Worm (Caenorhabditis elegans) whole organism, late embryonic: ENCODE data around the gene F22H10.11.

Experiments used
- C38D4.7 ChIP-seq: fragments of 200-800 bp; sonication (Bioruptor generic); optimal IDR thresholded peaks from 2 replicates; lab custom pipeline; 2018; ENCODE audit warnings: mild to moderate bottlenecking, missing genetic modification characterization, moderate library complexity, missing compliant biosample characterization
- F13H6.1 ChIP-seq: sonication (generic microtip); optimal IDR thresholded peaks from 2 replicates; lab custom pipeline; 2016; ENCODE audit warnings: missing genetic modification characterization, missing compliant biosample characterization
- K02D7.2 ChIP-seq: sonication (generic microtip); optimal IDR thresholded peaks from 2 replicates; lab custom pipeline; 2017; ENCODE audit warnings: mild to moderate bottlenecking, missing genetic modification characterization, missing compliant biosample characterization
- ahr-1 ChIP-seq: sonication (generic microtip); optimal IDR thresholded peaks from 2 replicates; lab custom pipeline; 2016; ENCODE audit warnings: missing genetic modification characterization, missing compliant biosample characterization
- ama-1 ChIP-seq: fragments of 150-350 bp; optimal IDR thresholded peaks from 2 replicates; lab custom pipeline; 2014
- ceh-18 ChIP-seq: sonication (generic microtip); optimal IDR thresholded peaks from 2 replicates; lab custom pipeline; 2016; ENCODE audit warnings: missing genetic modification characterization, missing compliant biosample characterization
- ceh-19 ChIP-seq: fragments of 200-800 bp; sonication (Bioruptor generic); optimal IDR thresholded peaks from 2 replicates; lab custom pipeline; 2018; ENCODE audit warnings: mild to moderate bottlenecking, missing genetic modification characterization, missing compliant biosample characterization
- ceh-22 ChIP-seq: sonication (generic microtip); optimal IDR thresholded peaks from 2 replicates; lab custom pipeline; 2017; ENCODE audit warnings: missing biosample characterization, missing genetic modification characterization
- ceh-24 ChIP-seq: sonication (generic microtip); optimal IDR thresholded peaks from 2 replicates; lab custom pipeline; 2016; ENCODE audit warnings: mild to moderate bottlenecking, missing genetic modification characterization, missing compliant biosample characterization
- ceh-48 ChIP-seq: sonication (generic microtip); optimal IDR thresholded peaks from 2 replicates; lab custom pipeline; 2016; ENCODE audit warnings: missing genetic modification characterization, inconsistent platforms, missing compliant biosample characterization
- dve-1 ChIP-seq: sonication (generic microtip); optimal IDR thresholded peaks from 2 replicates; lab custom pipeline; 2017; ENCODE audit warnings: antibody characterized with exemption, mild to moderate bottlenecking, missing genetic modification characterization, missing compliant biosample characterization
- elt-2 ChIP-seq: sonication (generic microtip); optimal IDR thresholded peaks from 2 replicates; lab custom pipeline; 2016; ENCODE audit warnings: missing genetic modification reagents, missing genetic modification characterization, missing compliant biosample characterization
- elt-4 ChIP-seq: sonication (generic microtip); optimal IDR thresholded peaks from 2 replicates; lab custom pipeline; 2016; ENCODE audit warnings: missing genetic modification characterization, missing compliant biosample characterization
- ets-4 ChIP-seq: sonication (generic microtip); optimal IDR thresholded peaks from 2 replicates; lab custom pipeline; 2016; ENCODE audit warnings: missing genetic modification characterization, missing compliant biosample characterization
- eyg-1 ChIP-seq: sonication (generic microtip); optimal IDR thresholded peaks from 2 replicates; lab custom pipeline; 2016; ENCODE audit warnings: missing genotype, missing genetic modification characterization, missing compliant biosample characterization
- fax-1 ChIP-seq: sonication (generic microtip); optimal IDR thresholded peaks from 2 replicates; lab custom pipeline; 2016; ENCODE audit warnings: missing genotype, missing genetic modification characterization, missing compliant biosample characterization
- hlh-13 ChIP-seq: fragments of 200-800 bp; sonication (Bioruptor generic); optimal IDR thresholded peaks from 2 replicates; lab custom pipeline; 2018; ENCODE audit warnings: mild to moderate bottlenecking, missing genetic modification characterization, missing compliant biosample characterization
- hlh-30 ChIP-seq: sonication (generic microtip); optimal IDR thresholded peaks from 2 replicates; lab custom pipeline; 2017; ENCODE audit warnings: antibody characterized with exemption, missing genetic modification characterization, missing compliant biosample characterization; ENCODE audit not compliant: insufficient read depth
- hlh-6 ChIP-seq: sonication (generic microtip); optimal IDR thresholded peaks from 2 replicates; lab custom pipeline; 2016; ENCODE audit warnings: missing genotype, missing genetic modification characterization, missing compliant biosample characterization
- hlh-8 ChIP-seq: sonication (generic microtip); optimal IDR thresholded peaks from 2 replicates; lab custom pipeline; 2016; ENCODE audit warnings: missing genotype, missing genetic modification characterization, missing compliant biosample characterization
- nhr-11 ChIP-seq: fragments of 150-350 bp; optimal IDR thresholded peaks from 2 replicates; lab custom pipeline; 2014; ENCODE audit warnings: missing biosample characterization, missing genetic modification characterization
- nhr-232 ChIP-seq: sonication (generic microtip); optimal IDR thresholded peaks from 2 replicates; lab custom pipeline; 2016; ENCODE audit warnings: missing genetic modification characterization, missing compliant biosample characterization
- npax-4 ChIP-seq: sonication (generic microtip); optimal IDR thresholded peaks from 2 replicates; lab custom pipeline; 2016; ENCODE audit warnings: missing genetic modification characterization, missing compliant biosample characterization
- odd-2 ChIP-seq: sonication (generic microtip); optimal IDR thresholded peaks from 2 replicates; lab custom pipeline; 2017; ENCODE audit warnings: antibody characterized with exemption, mild to moderate bottlenecking, missing genetic modification characterization, missing compliant biosample characterization
- pag-3 ChIP-seq: sonication (generic microtip); optimal IDR thresholded peaks from 2 replicates; lab custom pipeline; 2016; ENCODE audit warnings: missing compliant biosample characterization, missing genetic modification characterization, borderline replicate concordance
- pat-9 ChIP-seq: fragments of 200-800 bp; sonication (Bioruptor generic); optimal IDR thresholded peaks from 2 replicates; lab custom pipeline; 2018; ENCODE audit warnings: mild to moderate bottlenecking, missing genetic modification characterization, moderate library complexity, missing compliant biosample characterization
- pax-1 ChIP-seq: fragments of 150-350 bp; optimal IDR thresholded peaks from 2 replicates; lab custom pipeline; 2014; ENCODE audit warnings: missing biosample characterization, missing genetic modification characterization
- pha-4 ChIP-seq: fragments of 150-350 bp; optimal IDR thresholded peaks from 2 replicates; lab custom pipeline; 2018; ENCODE audit warnings: missing biosample characterization, missing genetic modification reagents, missing genetic modification characterization
- pqm-1 ChIP-seq: sonication (generic microtip); optimal IDR thresholded peaks from 2 replicates; lab custom pipeline; 2016; ENCODE audit warnings: missing genetic modification characterization, missing compliant biosample characterization
- pros-1 ChIP-seq: fragments of 150-350 bp; optimal IDR thresholded peaks from 2 replicates; lab custom pipeline; 2014; ENCODE audit warnings: missing biosample characterization, missing genetic modification reagents, missing genetic modification characterization
- sox-2 ChIP-seq: fragments of 200-800 bp; sonication (Bioruptor generic); IDR thresholded peaks from 2 replicates; pipeline ENCODE4 v1.3.6; 2022; ENCODE audit warnings: missing genetic modification reagents, missing genetic modification characterization, missing compliant biosample characterization
- tbx-2 ChIP-seq: sonication (generic microtip); optimal IDR thresholded peaks from 2 replicates; lab custom pipeline; 2016; ENCODE audit warnings: missing genetic modification characterization, missing compliant biosample characterization
- tbx-7 ChIP-seq: sonication (generic microtip); optimal IDR thresholded peaks from 2 replicates; lab custom pipeline; 2016; ENCODE audit warnings: missing genotype, missing genetic modification characterization, missing compliant biosample characterization
- ttx-3 ChIP-seq: sonication (generic microtip); optimal IDR thresholded peaks from 2 replicates; lab custom pipeline; 2016; ENCODE audit warnings: missing genetic modification reagents, missing genetic modification characterization, missing compliant biosample characterization
- unc-3 ChIP-seq, 2 experiments: fragments of 200-800 bp in 1 of 2; sonication (Bioruptor generic) in 1 of 2; sonication (generic microtip) in 1 of 2; conservative IDR thresholded peaks in 1 of 2; optimal IDR thresholded peaks in 1 of 2; 2 replicates each; pipeline versions ENCODE4 v1.3.6 to Lab custom; 2016 to 2022; ENCODE audit warnings: missing compliant biosample characterization in 2 of 2, missing genetic modification characterization in 2 of 2, missing genetic modification reagents in 1 of 2
- ztf-16 ChIP-seq: sonication (generic microtip); optimal IDR thresholded peaks from 2 replicates; lab custom pipeline; 2017; ENCODE audit warnings: missing genetic modification characterization, missing compliant biosample characterization

F22H10.11 gene

DNA sequence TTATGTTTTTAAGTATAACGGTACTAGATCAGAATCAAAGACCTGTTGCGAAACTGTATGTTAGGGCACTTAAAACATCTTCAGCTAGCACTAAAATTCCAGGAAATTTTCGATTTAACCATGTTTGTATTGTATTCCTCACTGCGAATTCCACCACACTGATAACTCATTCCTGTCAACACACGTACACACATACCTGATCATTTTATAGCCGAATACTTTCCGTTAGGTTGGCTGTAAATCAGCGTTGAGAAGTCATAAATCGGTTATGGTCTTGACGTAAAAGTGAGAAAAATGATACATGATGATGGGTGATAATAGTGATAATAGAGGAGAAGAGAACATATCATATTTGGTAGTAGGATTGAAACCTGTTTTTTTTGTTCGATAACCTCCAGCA lies 12.1 kb downstream of the F22H10.11 start:
- TF ChIP-seq ahr-1 (tag; lab: Kevin White, UChicago) (no peak), unc-3 (GFP tag; conservative IDR thresholded peaks at IDR 0.05; lab: Robert Waterston, UW) (no peak), unc-3 (tag; optimal IDR thresholded peaks at IDR 0.05; lab: Kevin White, UChicago) (no peak), hlh-6 (tag; lab: Kevin White, UChicago) (no peak), pqm-1 (tag; lab: Kevin White, UChicago) (no peak), ama-1 (lab: Kevin White, UChicago) (no peak), nhr-232 (tag; lab: Kevin White, UChicago) (no peak), elt-2 (no peak), odd-2 (tag; lab: Kevin White, UChicago) (no peak), ceh-24 (tag; lab: Kevin White, UChicago) (no peak)

ce11 chrX:16674632-16675031 lies 13.2 kb downstream of the F22H10.11 start, which contains the start of gene tag-343:
Gene tag-343 (minus strand): TSS chrX:16674732.
- no peak for TF ChIP-seq F13H6.1 (tag; lab: Kevin White, UChicago)
- TF ChIP-seq nhr-11 (tag; lab: Kevin White, UChicago): no peak
- no peak for TF ChIP-seq hlh-6 (tag; lab: Kevin White, UChicago)
- TF ChIP-seq hlh-8: no peak
- TF ChIP-seq nhr-232 (tag; lab: Kevin White, UChicago): no peak
- TF ChIP-seq ceh-22 (tag; lab: Kevin White, UChicago): no peak
- no peak for TF ChIP-seq pag-3
- no peak for TF ChIP-seq ztf-16
- TF ChIP-seq hlh-30 (tag; lab: Kevin White, UChicago): no peak
- no peak for TF ChIP-seq fax-1 (tag; lab: Kevin White, UChicago)
- TF ChIP-seq sox-2 (GFP tag; lab: Robert Waterston, UW): no peak
- TF ChIP-seq elt-2: no peak
- no peak for TF ChIP-seq npax-4
- TF ChIP-seq ceh-48: no peak
- TF ChIP-seq ceh-19 (GFP tag; lab: Kevin White, UChicago): no peak
- no peak for TF ChIP-seq pqm-1 (tag; lab: Kevin White, UChicago)
- no peak for TF ChIP-seq tbx-2 (tag; lab: Kevin White, UChicago)
- TF ChIP-seq ets-4 (tag; lab: Kevin White, UChicago): no peak
- no peak for TF ChIP-seq elt-4 (tag; lab: Kevin White, UChicago)

ce11 chrX:16672661-16673060 lies 15.2 kb downstream of the F22H10.11 start:
- TF ChIP-seq ttx-3 (tag; lab: Kevin White, UChicago): no peak
- TF ChIP-seq pag-3: no peak
- no peak for TF ChIP-seq eyg-1 (tag; lab: Kevin White, UChicago)
- no peak for TF ChIP-seq pha-4 (tag; lab: Kevin White, UChicago)
- no peak for TF ChIP-seq elt-4 (tag; lab: Kevin White, UChicago)
- no peak for TF ChIP-seq K02D7.2
- TF ChIP-seq ceh-48: no peak

DNA sequence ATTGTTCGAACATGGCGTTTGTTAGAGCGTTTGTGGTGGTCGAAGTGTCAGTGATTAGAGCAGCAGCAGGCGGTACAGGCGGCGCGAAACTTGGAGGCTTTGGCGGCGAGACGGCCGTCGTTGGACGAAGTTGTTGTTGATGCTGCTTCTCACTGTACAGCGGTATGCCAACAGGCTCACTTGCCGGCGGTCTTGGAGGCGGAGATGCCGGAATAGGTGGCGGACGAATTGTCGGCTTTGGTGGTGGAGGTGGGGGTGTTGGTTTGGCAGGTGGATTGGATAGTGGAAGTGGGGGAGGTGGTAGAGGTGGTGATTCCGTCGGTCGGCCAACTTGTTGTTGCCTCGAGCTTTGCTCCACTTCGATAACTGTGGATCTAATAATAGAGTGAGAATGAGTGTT lies 16.6 kb downstream of the F22H10.11 start:
- TF ChIP-seq npax-4 (no peak), tbx-7 (tag; lab: Kevin White, UChicago) (no peak), hlh-6 (tag; lab: Kevin White, UChicago) (no peak), ceh-18 (no peak), pat-9 (no peak), pax-1 (tag; lab: Kevin White, UChicago) (no peak)

DNA sequence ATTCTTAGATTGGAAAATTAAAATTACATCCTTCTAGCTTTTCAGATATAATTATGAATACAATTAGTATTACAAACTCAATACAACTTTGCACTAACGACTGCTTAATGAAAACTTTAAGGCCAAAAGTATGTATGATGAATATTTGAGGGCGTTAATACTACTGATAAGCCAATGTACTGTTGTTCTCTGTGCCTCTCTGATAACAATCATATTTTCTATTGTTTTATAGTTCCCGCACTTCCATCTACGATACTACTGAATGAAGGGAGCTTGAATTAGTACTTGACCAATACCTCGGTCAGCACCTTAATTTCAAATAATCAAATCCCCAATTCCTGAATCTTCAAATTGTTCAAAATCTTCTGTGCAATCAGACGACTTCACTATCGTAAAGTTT lies 18.7 kb downstream of the F22H10.11 start:
- TF ChIP-seq elt-2 (peak; percentile 67), hlh-13 (GFP tag; lab: Kevin White, UChicago) (no peak)
- TF ChIP-seq, all 69 proteins: peak for 1

DNA sequence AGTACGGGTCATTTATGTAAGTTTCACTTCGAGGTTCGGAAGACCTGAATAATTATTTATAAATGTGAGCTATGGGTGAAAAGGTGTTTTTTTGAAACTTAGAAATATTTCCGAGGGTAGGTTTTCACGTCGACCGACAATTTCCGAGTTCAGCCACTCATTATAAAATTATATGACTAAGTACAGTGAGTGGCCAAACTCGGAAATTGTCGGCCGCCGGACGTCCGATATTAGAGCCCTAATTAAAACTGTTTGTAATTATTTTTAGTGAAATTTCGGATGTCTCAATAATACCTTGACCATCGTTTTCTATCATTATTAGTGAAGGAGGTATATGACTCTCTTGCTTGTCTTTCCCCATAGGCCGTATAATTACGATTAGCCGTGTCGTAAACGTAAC lies 20.3 kb downstream of the F22H10.11 start:
- TF ChIP-seq ceh-48: no peak
- no peak for TF ChIP-seq dve-1 (tag; lab: Kevin White, UChicago)
- TF ChIP-seq ceh-19 (GFP tag; lab: Kevin White, UChicago): no peak
- no peak for TF ChIP-seq ttx-3 (tag; lab: Kevin White, UChicago)
- no peak for TF ChIP-seq pros-1 (tag; lab: Kevin White, UChicago)
- no peak for TF ChIP-seq ztf-16
- TF ChIP-seq C38D4.7 (GFP tag; lab: Kevin White, UChicago): no peak
- no peak for TF ChIP-seq sox-2 (GFP tag; lab: Robert Waterston, UW)
